Worm (Caenorhabditis elegans) whole organism, late embryonic: ENCODE measurements around the gene sre-26.

Source experiments
- C38D4.7 ChIP-seq: fragments of 200-800 bp; sonication (Bioruptor generic); optimal IDR thresholded peaks from 2 replicates; lab custom pipeline; 2018; ENCODE audit warnings: mild to moderate bottlenecking, missing genetic modification characterization, moderate library complexity, missing compliant biosample characterization
- F13H6.1 ChIP-seq: sonication (generic microtip); optimal IDR thresholded peaks from 2 replicates; lab custom pipeline; 2016; ENCODE audit warnings: missing genetic modification characterization, missing compliant biosample characterization
- ama-1 ChIP-seq: fragments of 150-350 bp; optimal IDR thresholded peaks from 2 replicates; lab custom pipeline; 2014
- fkh-10 ChIP-seq: fragments of 150-350 bp; optimal IDR thresholded peaks from 2 replicates; lab custom pipeline; 2014; ENCODE audit warnings: missing biosample characterization, missing genetic modification reagents, missing genetic modification characterization
- lin-11 ChIP-seq: fragments of 200-800 bp; sonication (Bioruptor generic); optimal IDR thresholded peaks from 2 replicates; lab custom pipeline; 2018; ENCODE audit warnings: mild to moderate bottlenecking, missing genetic modification characterization, missing compliant biosample characterization
- mec-3 ChIP-seq: sonication (generic microtip); optimal IDR thresholded peaks from 2 replicates; lab custom pipeline; 2016; ENCODE audit warnings: borderline replicate concordance, missing genetic modification characterization, missing compliant biosample characterization
- nhr-11 ChIP-seq: fragments of 150-350 bp; optimal IDR thresholded peaks from 2 replicates; lab custom pipeline; 2014; ENCODE audit warnings: missing biosample characterization, missing genetic modification characterization
- pat-9 ChIP-seq: fragments of 200-800 bp; sonication (Bioruptor generic); optimal IDR thresholded peaks from 2 replicates; lab custom pipeline; 2018; ENCODE audit warnings: mild to moderate bottlenecking, missing genetic modification characterization, moderate library complexity, missing compliant biosample characterization
- pha-4 ChIP-seq: fragments of 150-350 bp; optimal IDR thresholded peaks from 2 replicates; lab custom pipeline; 2018; ENCODE audit warnings: missing biosample characterization, missing genetic modification reagents, missing genetic modification characterization
- pqm-1 ChIP-seq: sonication (generic microtip); optimal IDR thresholded peaks from 2 replicates; lab custom pipeline; 2016; ENCODE audit warnings: missing genetic modification characterization, missing compliant biosample characterization
- syd-9 ChIP-seq: sonication (generic microtip); optimal IDR thresholded peaks from 2 replicates; lab custom pipeline; 2016; ENCODE audit warnings: mild to moderate bottlenecking, missing genetic modification characterization, moderate library complexity, missing compliant biosample characterization
- unc-55 ChIP-seq: sonication (generic microtip); optimal IDR thresholded peaks from 2 replicates; lab custom pipeline; 2017; ENCODE audit warnings: missing biosample characterization, missing genetic modification reagents, missing genetic modification characterization
- zip-5 ChIP-seq: sonication (generic microtip); optimal IDR thresholded peaks from 2 replicates; lab custom pipeline; 2016; ENCODE audit warnings: missing genetic modification characterization, missing compliant biosample characterization

DNA sequence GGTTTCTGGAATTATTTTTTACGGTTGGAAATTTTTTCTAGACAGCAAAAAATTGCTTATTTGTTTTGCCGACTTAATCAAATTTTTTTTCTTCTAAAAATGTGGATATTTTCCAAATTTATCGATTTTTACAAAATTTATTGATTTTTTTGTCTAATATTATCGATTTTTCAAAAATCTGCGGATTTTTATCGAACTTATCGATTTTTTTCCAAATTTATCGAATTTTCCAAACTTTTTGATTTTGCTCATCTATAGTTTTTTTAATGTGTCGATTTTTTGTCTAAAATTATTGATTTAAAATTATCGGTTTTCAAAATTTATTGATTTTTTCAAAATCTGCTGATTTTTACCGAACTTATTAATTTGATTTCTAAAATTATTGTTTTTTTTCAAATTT, 26.2 kb downstream of the sre-26 start:
- TF ChIP-seq nhr-11 (no peak), pat-9 (tag; lab: Kevin White, UChicago) (no peak), ama-1 (lab: Kevin White, UChicago) (no peak), pqm-1 (no peak), C38D4.7 (no peak), mec-3 (tag; lab: Kevin White, UChicago) (no peak), zip-5 (tag; lab: Kevin White, UChicago) (no peak), syd-9 (tag; lab: Kevin White, UChicago) (no peak), pha-4 (tag; lab: Kevin White, UChicago) (no peak), fkh-10 (no peak), F13H6.1 (no peak), unc-55 (no peak), lin-11 (no peak)
